Worm (Caenorhabditis elegans) whole organism, midembryonic: ENCODE data around the gene C18A3.11.

Experiments used
- T22C8.4 ChIP-seq: fragments of 200-800 bp; sonication (Bioruptor generic); IDR thresholded peaks from 2 replicates; pipeline ENCODE4 v1.3.6; 2022; ENCODE audit warnings: missing genetic modification characterization, missing compliant biosample characterization
- cog-1 ChIP-seq: sonication (generic microtip); optimal IDR thresholded peaks from 2 replicates; lab custom pipeline; 2016; ENCODE audit warnings: missing genetic modification characterization, missing compliant biosample characterization
- flt-1 ChIP-seq: fragments of 200-800 bp; sonication (Bioruptor generic); IDR thresholded peaks from 2 replicates; pipeline ENCODE4 v1.3.6; 2022; ENCODE audit warnings: missing genetic modification characterization, missing compliant biosample characterization
- klf-2 ChIP-seq: fragments of 200-800 bp; sonication (Bioruptor generic); conservative IDR thresholded peaks from 2 replicates; pipeline ENCODE4 v1.3.6; 2022; ENCODE audit warnings: missing genetic modification reagents, missing genetic modification characterization, missing compliant biosample characterization
- med-1 ChIP-seq: sonication (generic microtip); optimal IDR thresholded peaks from 2 replicates; lab custom pipeline; 2017; ENCODE audit warnings: missing genetic modification characterization, mild to moderate bottlenecking, missing compliant biosample characterization, antibody characterized with exemption, missing genetic modification reagents; ENCODE audit not compliant: insufficient read depth
- ref-1 ChIP-seq: fragments of 200-800 bp; sonication (Bioruptor generic); conservative IDR thresholded peaks from 2 replicates; pipeline ENCODE4 v1.3.6; 2022; ENCODE audit warnings: missing genetic modification reagents, missing genetic modification characterization, missing compliant biosample characterization
- tab-1 ChIP-seq: fragments of 200-800 bp; sonication (Bioruptor generic); IDR thresholded peaks from 2 replicates; pipeline ENCODE4 v1.3.6; 2022; ENCODE audit warnings: missing genetic modification characterization, missing compliant biosample characterization
- ztf-23 ChIP-seq: fragments of 200-800 bp; sonication (Bioruptor generic); IDR thresholded peaks from 2 replicates; pipeline ENCODE4 v1.3.6; 2022; ENCODE audit warnings: missing genetic modification reagents, missing genetic modification characterization, missing compliant biosample characterization
- ztf-29 ChIP-seq: fragments of 200-800 bp; sonication (Bioruptor generic); IDR thresholded peaks from 2 replicates; pipeline ENCODE4 v1.3.6; 2022; ENCODE audit warnings: missing genetic modification reagents, missing genetic modification characterization, missing compliant biosample characterization

The C18A3.11 gene

DNA sequence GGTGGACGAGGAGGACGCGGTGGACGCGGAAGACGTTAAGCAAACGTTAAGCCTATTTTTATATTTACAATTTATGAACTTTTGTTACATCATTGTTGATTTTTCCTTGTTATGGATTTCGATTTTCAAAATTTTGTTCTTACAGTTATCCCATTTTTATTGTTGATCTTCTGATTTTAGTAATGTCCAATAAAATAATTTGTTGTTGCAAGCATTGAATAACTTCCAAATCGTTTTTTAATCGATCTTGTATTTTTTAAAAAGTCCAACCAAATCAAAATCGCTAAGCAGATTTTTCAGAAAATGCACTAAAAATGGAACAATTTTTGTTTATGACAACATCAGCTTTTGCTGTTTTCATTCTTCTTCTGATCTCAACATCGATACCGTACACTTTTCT, 13.0 kb upstream of the C18A3.11 start, which contains the start of gene zipt-3:
Gene zipt-3 (plus strand): TSS at position 301 of the 400 bp plus-strand sequence.
- TF ChIP-seq cog-1 (tag; lab: Kevin White, UChicago): no peak

DNA sequence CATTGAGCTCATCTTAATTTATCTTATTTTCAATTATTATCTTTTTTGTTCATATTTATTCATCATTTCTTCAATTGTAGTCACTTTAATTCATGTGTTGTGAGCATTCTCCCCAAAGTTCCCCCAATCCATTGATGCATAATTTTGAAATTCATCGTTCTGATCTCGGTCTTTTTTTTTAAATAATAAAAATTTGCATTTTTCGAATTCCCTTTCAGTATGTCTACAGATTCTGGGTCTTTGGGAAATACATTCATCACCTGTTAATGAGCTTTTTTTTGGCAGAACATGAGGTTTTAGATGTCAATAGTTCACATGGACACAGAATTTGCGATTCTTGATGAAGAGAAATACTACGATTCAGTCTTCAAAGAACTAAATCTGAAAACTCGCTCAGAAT, 11.0 kb upstream of the C18A3.11 start, which contains the start of gene damt-1:
Gene damt-1 (plus strand): TSS at position 301 of the 400 bp plus-strand sequence.
- TF ChIP-seq ztf-29: no peak
- TF ChIP-seq ref-1 (GFP tag; lab: Robert Waterston, UW): no peak
- no peak for TF ChIP-seq flt-1 (GFP tag; lab: Robert Waterston, UW)
- TF ChIP-seq med-1 (GFP tag; lab: Kevin White, UChicago): no peak
- TF ChIP-seq ztf-23 (GFP tag; lab: Robert Waterston, UW): no peak
- TF ChIP-seq tab-1 (GFP tag; lab: Robert Waterston, UW): no peak
- no peak for TF ChIP-seq klf-2 (GFP tag; lab: Robert Waterston, UW)
- no peak for TF ChIP-seq cog-1 (tag; lab: Kevin White, UChicago)
- no peak for TF ChIP-seq T22C8.4 (GFP tag; lab: Robert Waterston, UW)

ce11 chrII:5725094-5725493, 5.7 kb upstream of the C18A3.11 start:
- TF ChIP-seq cog-1 (tag; lab: Kevin White, UChicago): no peak
- no peak for TF ChIP-seq flt-1 (GFP tag; lab: Robert Waterston, UW)
- no peak for TF ChIP-seq med-1 (GFP tag; lab: Kevin White, UChicago)

DNA sequence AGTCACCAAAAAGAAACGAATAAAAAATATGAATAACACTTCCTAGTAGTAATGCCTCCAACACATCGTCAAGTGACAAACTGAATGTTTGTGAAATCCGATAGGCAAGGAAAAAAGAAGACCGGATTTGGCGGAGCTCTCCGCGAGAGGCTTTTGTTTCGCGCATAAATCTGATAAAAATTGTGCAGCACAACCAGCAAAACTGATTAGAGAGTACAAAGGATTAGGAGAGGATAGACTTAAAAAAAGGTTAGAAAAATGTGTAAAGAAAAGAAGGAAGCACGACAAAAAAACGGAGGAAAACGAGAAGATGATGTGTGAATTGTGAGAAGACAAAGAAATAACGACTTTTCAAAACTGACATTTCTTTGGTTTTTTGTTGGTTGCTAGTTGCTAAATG, 3.1 kb upstream of the C18A3.11 start, which contains the start of gene rab-3:
Gene rab-3 (minus strand): TSS at position 147 of the 400 bp plus-strand sequence.
- no peak for TF ChIP-seq ref-1 (GFP tag; lab: Robert Waterston, UW)
- TF ChIP-seq klf-2 (GFP tag; lab: Robert Waterston, UW): no peak
- no peak for TF ChIP-seq cog-1 (tag; lab: Kevin White, UChicago)
- TF ChIP-seq ztf-23 (GFP tag; lab: Robert Waterston, UW): no peak
- no peak for TF ChIP-seq ztf-29
- TF ChIP-seq T22C8.4 (GFP tag; lab: Robert Waterston, UW): no peak
- no peak for TF ChIP-seq flt-1 (GFP tag; lab: Robert Waterston, UW)
- TF ChIP-seq med-1 (GFP tag; lab: Kevin White, UChicago): no peak
- no peak for TF ChIP-seq tab-1 (GFP tag; lab: Robert Waterston, UW)

DNA sequence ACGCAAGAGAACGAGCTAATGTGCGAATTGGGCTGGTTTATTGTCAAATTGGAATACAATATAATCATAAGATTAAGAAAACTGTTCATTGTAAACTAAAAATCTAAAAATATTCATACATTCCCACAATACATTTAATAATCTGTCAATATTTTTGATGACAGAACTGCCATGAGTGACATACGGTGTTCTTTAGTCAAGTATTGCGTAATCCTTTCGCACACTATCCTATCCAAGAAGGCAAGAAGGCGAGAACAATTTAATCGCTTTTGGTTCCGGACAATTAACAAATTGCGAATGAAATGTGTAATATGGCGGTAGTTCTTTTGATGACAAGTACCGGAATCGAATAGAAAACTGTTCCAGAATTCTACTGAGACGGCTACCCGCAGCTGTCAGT, 4.0 kb downstream of the C18A3.11 start:
- no peak for TF ChIP-seq ztf-23 (GFP tag; lab: Robert Waterston, UW)

DNA sequence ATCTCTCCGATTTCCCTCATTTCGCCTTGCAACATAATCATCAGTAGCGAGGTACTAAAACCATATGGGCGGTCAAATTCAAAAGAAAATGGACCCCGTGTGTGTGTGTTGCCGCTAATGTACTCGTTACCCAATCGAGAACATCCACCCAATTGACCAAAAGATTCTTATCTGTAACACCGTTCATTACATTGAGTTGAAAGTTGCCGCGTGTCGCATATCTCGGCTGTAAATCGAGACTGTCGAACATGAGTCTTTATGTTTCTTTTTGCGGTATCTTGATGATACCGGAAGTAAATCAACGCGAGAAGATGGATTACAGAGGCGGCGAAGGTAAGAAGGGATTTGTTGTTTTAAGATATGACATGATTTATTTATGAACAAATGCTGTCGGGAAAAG, 4.9 kb downstream of the C18A3.11 start:
- TF ChIP-seq tab-1 (GFP tag; lab: Robert Waterston, UW) (no peak), klf-2 (GFP tag; lab: Robert Waterston, UW) (no peak), cog-1 (tag; lab: Kevin White, UChicago) (no peak), ztf-29 (no peak), med-1 (GFP tag; lab: Kevin White, UChicago) (no peak)

- TF ChIP-seq flt-1 (GFP tag; lab: Robert Waterston, UW) (no peak), cog-1 (tag; lab: Kevin White, UChicago) (no peak), klf-2 (GFP tag; lab: Robert Waterston, UW) (no peak), ztf-23 (GFP tag; lab: Robert Waterston, UW) (no peak), T22C8.4 (GFP tag; lab: Robert Waterston, UW) (no peak), ztf-29 (no peak)
Observed at ce11 chrII:5736599-5736998, 5.8 kb downstream of the C18A3.11 start.

DNA sequence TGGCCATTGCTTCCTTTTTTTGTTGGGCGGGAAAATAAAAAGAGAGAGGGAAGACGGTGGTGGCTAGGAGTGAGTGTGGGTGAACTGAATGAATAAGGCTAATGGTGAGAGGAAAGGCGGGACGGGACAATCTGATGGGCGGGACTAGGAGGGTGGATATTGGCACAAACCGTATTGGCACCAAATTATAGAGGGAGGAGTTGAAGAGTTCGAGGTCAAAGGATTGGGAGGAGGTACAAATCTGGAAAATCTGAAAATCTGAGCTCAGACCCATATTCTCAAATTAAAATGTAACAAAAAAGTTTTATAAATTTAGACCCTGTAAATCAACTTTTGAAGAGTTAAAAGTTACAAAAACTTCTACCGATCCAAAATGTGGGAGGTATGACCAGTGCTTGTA, 8.0 kb downstream of the C18A3.11 start, which contains the start of gene hlh-14:
Gene hlh-14 (minus strand): TSS at position 101 of the 400 bp plus-strand sequence.
- TF ChIP-seq T22C8.4 (GFP tag; lab: Robert Waterston, UW) (no peak), tab-1 (GFP tag; lab: Robert Waterston, UW) (no peak), flt-1 (GFP tag; lab: Robert Waterston, UW) (no peak), cog-1 (tag; lab: Kevin White, UChicago) (no peak), ztf-29 (no peak), klf-2 (GFP tag; lab: Robert Waterston, UW) (no peak), med-1 (GFP tag; lab: Kevin White, UChicago) (no peak), ref-1 (GFP tag; lab: Robert Waterston, UW) (no peak), ztf-23 (GFP tag; lab: Robert Waterston, UW) (no peak)

- TF ChIP-seq T22C8.4 (GFP tag; lab: Robert Waterston, UW) (no peak), cog-1 (tag; lab: Kevin White, UChicago) (no peak), ztf-29 (no peak), med-1 (GFP tag; lab: Kevin White, UChicago) (no peak), flt-1 (GFP tag; lab: Robert Waterston, UW) (no peak), ztf-23 (GFP tag; lab: Robert Waterston, UW) (no peak), klf-2 (GFP tag; lab: Robert Waterston, UW) (no peak), tab-1 (GFP tag; lab: Robert Waterston, UW) (no peak), ref-1 (GFP tag; lab: Robert Waterston, UW) (no peak)
Observed at ce11 chrII:5742767-5743166, 11.9 kb downstream of the C18A3.11 start.

ce11 chrII:5744342-5744741, 13.5 kb downstream of the C18A3.11 start:
- no peak for TF ChIP-seq ref-1 (GFP tag; lab: Robert Waterston, UW)
- TF ChIP-seq flt-1 (GFP tag; lab: Robert Waterston, UW): no peak
- TF ChIP-seq ztf-23 (GFP tag; lab: Robert Waterston, UW): no peak
- TF ChIP-seq med-1 (GFP tag; lab: Kevin White, UChicago): no peak
- TF ChIP-seq klf-2 (GFP tag; lab: Robert Waterston, UW): no peak
- no peak for TF ChIP-seq ztf-29
- no peak for TF ChIP-seq tab-1 (GFP tag; lab: Robert Waterston, UW)
- no peak for TF ChIP-seq cog-1 (tag; lab: Kevin White, UChicago)
- TF ChIP-seq T22C8.4 (GFP tag; lab: Robert Waterston, UW): no peak
